Fruit fly (Drosophila melanogaster) whole organism, wandering third instar larva: ENCODE measurements around the gene eIF2A.

Experiments used
- Dfd ChIP-seq: fragments of >200 bp; optimal IDR thresholded peaks from 2 replicates; lab custom pipeline; 2017; ENCODE audit warnings: missing biosample characterization, missing genetic modification characterization
- Dif ChIP-seq: fragments of 200-275, 200-300 bp; sonication (Bioruptor generic); optimal IDR thresholded peaks from 2 replicates; lab custom pipeline; 2018; ENCODE audit warnings: missing biosample characterization, missing genetic modification characterization; ENCODE audit not compliant: partially characterized antibody
- GATAd ChIP-seq: sonication (Bioruptor generic); optimal IDR thresholded peaks from 2 replicates; lab custom pipeline; 2016; ENCODE audit warnings: missing biosample characterization, missing genetic modification characterization
- HLH106 ChIP-seq: fragments of 200-800 bp; optimal IDR thresholded peaks from 3 replicates; lab custom pipeline; 2019; ENCODE audit warnings: missing biosample characterization, mild to moderate bottlenecking, missing genetic modification characterization, moderate library complexity
- Hnf4 ChIP-seq: fragments of 200-800 bp; sonication (Bioruptor generic); optimal IDR thresholded peaks from 2 replicates; lab custom pipeline; 2016; ENCODE audit warnings: missing biosample characterization, mild to moderate bottlenecking, missing genetic modification characterization
- Jra ChIP-seq: sonication (Bioruptor generic); optimal IDR thresholded peaks from 2 replicates; lab custom pipeline; 2016; ENCODE audit warnings: missing biosample characterization, missing genetic modification characterization
- Sp1 ChIP-seq: fragments of 200-800 bp; sonication (Bioruptor generic); optimal IDR thresholded peaks from 3 replicates; lab custom pipeline; 2019; ENCODE audit warnings: missing biosample characterization, mild to moderate bottlenecking, missing genetic modification characterization, moderate library complexity
- dl ChIP-seq, 2 experiments: fragments of 175-275, 200-275 bp in 1 of 2; fragments of 200-275 bp in 1 of 2; sonication (Bioruptor generic); optimal IDR thresholded peaks; lab custom pipeline; 2018; ENCODE audit warnings: mild to moderate bottlenecking in 2 of 2, missing biosample characterization in 2 of 2, missing genetic modification characterization in 2 of 2, moderate library complexity in 2 of 2; ENCODE audit not compliant: partially characterized antibody in 2 of 2, insufficient read depth in 1 of 2
- dmrt93B ChIP-seq: fragments of 200-800 bp; sonication (Bioruptor generic); optimal IDR thresholded peaks from 2 replicates; lab custom pipeline; 2018; ENCODE audit warnings: missing biosample characterization, mild to moderate bottlenecking, missing genetic modification characterization
- ey ChIP-seq: fragments of 200-800 bp; sonication (Bioruptor generic); optimal IDR thresholded peaks from 2 replicates; lab custom pipeline; 2016; ENCODE audit warnings: missing biosample characterization, missing genetic modification characterization
- foxo ChIP-seq, 2 experiments: fragments of 200-800 bp; sonication (Bioruptor generic); optimal IDR thresholded peaks; 2 replicates in 1 of 2; 3 replicates in 1 of 2; lab custom pipeline; 2016 to 2017; ENCODE audit warnings: missing biosample characterization in 2 of 2, missing genetic modification characterization in 2 of 2
- psq ChIP-seq: fragments of 200-800 bp; sonication (Bioruptor generic); optimal IDR thresholded peaks from 3 replicates; lab custom pipeline; 2017; ENCODE audit warnings: missing biosample characterization, mild to moderate bottlenecking, missing genetic modification characterization, moderate library complexity
- sv ChIP-seq: fragments of 200-800 bp; sonication (Bioruptor generic); optimal IDR thresholded peaks from 3 replicates; lab custom pipeline; 2016; ENCODE audit warnings: missing biosample characterization, missing genetic modification characterization

The eIF2A gene

DNA sequence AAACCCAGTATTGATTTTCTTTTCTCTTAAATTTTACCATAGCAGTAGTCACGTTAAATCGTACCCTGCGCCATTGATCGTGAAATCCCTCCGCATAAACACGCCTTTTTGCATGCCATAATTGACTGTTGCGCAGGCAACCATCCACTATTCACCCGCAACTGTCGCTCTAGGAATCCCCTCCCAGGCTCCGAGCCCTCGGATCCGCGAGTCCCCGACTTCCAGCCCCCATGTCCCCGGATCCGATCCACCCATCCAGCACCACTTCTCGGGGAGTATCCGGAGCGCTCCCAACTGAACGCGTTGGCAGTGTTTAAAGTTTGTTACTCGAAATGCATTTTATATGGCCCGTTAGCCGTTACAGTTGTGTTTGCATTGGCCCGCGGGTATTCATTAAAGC is 23.8 kb downstream of the eIF2A start:
- TF ChIP-seq Jra (no peak), Dfd (peak; percentile 71), GATAd (no peak), Hnf4 (no peak)

DNA sequence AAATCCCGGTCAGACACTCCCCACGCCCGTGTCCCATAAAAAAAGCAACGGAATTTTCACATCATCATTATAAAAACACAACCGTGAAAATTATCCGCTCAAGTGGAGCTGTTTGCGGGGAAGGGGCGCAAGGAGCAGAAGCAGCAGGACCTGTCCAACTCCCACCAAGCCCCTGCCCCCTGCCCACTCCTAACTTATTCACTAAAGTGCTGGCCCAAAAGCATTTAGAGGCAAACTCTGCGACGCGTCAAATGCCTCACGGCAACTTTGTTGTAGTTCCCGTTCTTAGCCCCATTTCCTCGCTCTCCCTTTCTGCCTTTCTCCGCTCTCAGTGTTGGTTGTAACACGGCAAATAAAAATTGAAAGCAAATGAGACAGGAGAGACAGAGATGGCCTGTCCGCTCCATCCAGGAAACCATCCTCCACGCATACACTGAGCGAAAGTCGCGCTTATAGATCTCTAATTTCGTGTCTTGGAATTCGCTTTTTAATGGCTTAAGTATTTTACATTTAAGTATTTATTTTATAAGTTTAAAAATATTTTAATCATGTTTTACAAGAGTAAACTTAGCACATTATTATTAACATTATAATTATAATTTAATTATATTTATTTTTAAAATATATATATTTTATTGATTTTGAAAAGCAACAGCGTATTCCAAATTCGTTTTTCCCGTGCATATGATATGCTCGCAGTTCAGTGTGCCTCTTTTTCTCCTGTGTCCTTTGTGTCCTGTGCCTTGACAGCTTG is 34.9 kb downstream of the eIF2A start:
- peak in 1 of 2 experiments; percentile 12 for TF ChIP-seq foxo (GFP tag; optimal IDR thresholded peaks at IDR 0.05; lab: Kevin White, UChicago)
- TF ChIP-seq Sp1 (GFP tag; lab: Kevin White, UChicago), result peak; percentile 14
- peak; percentile 18 for TF ChIP-seq HLH106 (tag; lab: Kevin White, UChicago)
- no peak for TF ChIP-seq Dif (GFP tag; lab: Kevin White, UChicago)
- TF ChIP-seq, all 38 proteins: peak for 3

DNA sequence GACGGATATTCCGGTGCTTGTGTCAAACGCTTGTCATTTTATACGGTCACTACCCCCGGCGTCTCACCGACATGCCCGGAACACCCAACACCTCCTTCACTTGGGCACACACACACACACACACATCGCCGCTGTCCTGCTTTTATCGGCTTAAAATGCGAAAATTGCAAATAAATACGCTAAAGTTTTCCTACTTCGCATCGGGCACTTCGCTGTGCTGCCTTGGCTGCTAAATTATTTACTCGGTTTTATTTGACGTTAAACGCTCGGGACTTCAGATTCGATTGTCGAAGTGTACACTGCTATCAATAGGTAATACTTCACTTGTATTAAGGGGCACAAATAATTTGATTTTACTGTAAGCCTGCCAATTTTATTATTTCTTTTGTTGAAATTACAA is 47.3 kb downstream of the eIF2A start:
- TF ChIP-seq sv (GFP tag; lab: Kevin White, UChicago), result no peak
- TF ChIP-seq Jra, result no peak
- no peak for TF ChIP-seq dmrt93B
- TF ChIP-seq ey (GFP tag; lab: Kevin White, UChicago), result no peak
- no peak for TF ChIP-seq psq (GFP tag; lab: Kevin White, UChicago)
- TF ChIP-seq Dfd, result peak; percentile 91
- TF ChIP-seq dl (GFP tag; optimal IDR thresholded peaks at IDR 0.05; lab: Kevin White, UChicago; ENCODE audit: insufficient read depth in 1 of 2, partially characterized antibody in 2 of 2), result no peak
